Worm (Caenorhabditis elegans) whole organism, L4 larva: ENCODE results near the gene T02G5.7.

Experiments used
- T20F7.1 ChIP-seq: fragments of 200-800 bp; sonication (Bioruptor generic); optimal IDR thresholded peaks from 2 replicates; lab custom pipeline; 2018; ENCODE audit warnings: mild to moderate bottlenecking, missing genetic modification characterization, missing compliant biosample characterization
- ZK546.5 ChIP-seq, 2 experiments: sonication (generic microtip); optimal IDR thresholded peaks; 2 replicates each; lab custom pipeline; 2017; ENCODE audit warnings: missing biosample characterization in 2 of 2, missing genetic modification characterization in 2 of 2
- aha-1 ChIP-seq: fragments of 150-350 bp; peaks from one replicate; lab custom pipeline; 2014; ENCODE audit warnings: missing biosample characterization, missing genetic modification characterization
- ama-1 ChIP-seq: fragments of 150-350 bp; optimal IDR thresholded peaks from 2 replicates; lab custom pipeline; 2014; ENCODE audit warnings: inconsistent platforms, mixed read lengths
- arid-1 ChIP-seq: fragments of 200-800 bp; sonication (Bioruptor generic); conservative IDR thresholded peaks from 2 replicates; pipeline ENCODE4 v1.3.6; 2022; ENCODE audit warnings: missing genetic modification reagents, missing genetic modification characterization, missing compliant biosample characterization
- ceh-20 ChIP-seq: fragments of 200-800 bp; sonication (Bioruptor generic); IDR thresholded peaks from 2 replicates; pipeline ENCODE4 v1.3.6; 2022; ENCODE audit warnings: missing genetic modification reagents, missing genetic modification characterization, missing compliant biosample characterization
- ceh-32 ChIP-seq: sonication (generic microtip); optimal IDR thresholded peaks from 2 replicates; lab custom pipeline; 2016; ENCODE audit warnings: mild to moderate bottlenecking, missing genetic modification characterization, missing compliant biosample characterization; ENCODE audit not compliant: poor library complexity
- ctbp-1 ChIP-seq: fragments of 200-800 bp; sonication (Bioruptor generic); IDR thresholded peaks from 2 replicates; pipeline ENCODE4 v1.3.6; 2022; ENCODE audit warnings: missing genetic modification reagents, missing genetic modification characterization, missing compliant biosample characterization
- daf-12 ChIP-seq: fragments of 150-350 bp; optimal IDR thresholded peaks from 2 replicates; lab custom pipeline; 2014; ENCODE audit warnings: missing biosample characterization, missing genetic modification reagents, missing genetic modification characterization
- daf-16 ChIP-seq, 3 experiments: sonication (generic microtip); optimal IDR thresholded peaks; 2 replicates each; lab custom pipeline; 2016 to 2017; ENCODE audit warnings: missing genetic modification characterization in 3 of 3, missing genetic modification reagents in 3 of 3, mild to moderate bottlenecking in 2 of 3, missing compliant biosample characterization in 2 of 3, missing biosample characterization in 1 of 3, moderate library complexity in 1 of 3
- daf-8 ChIP-seq: fragments of 200-800 bp; sonication (Bioruptor generic); IDR thresholded peaks from 2 replicates; pipeline ENCODE4 v1.3.6; 2022; ENCODE audit warnings: missing genetic modification characterization, missing compliant biosample characterization
- dpl-1 ChIP-seq: fragments of 150-350 bp; optimal IDR thresholded peaks from 2 replicates; lab custom pipeline; 2014; ENCODE audit warnings: missing biosample characterization, missing genetic modification reagents, missing genetic modification characterization
- duxl-1 ChIP-seq: sonication (generic microtip); optimal IDR thresholded peaks from 2 replicates; lab custom pipeline; 2016; ENCODE audit warnings: mild to moderate bottlenecking, missing genetic modification characterization, moderate library complexity, missing compliant biosample characterization; ENCODE audit not compliant: poor library complexity
- egl-27 ChIP-seq: sonication (generic microtip); optimal IDR thresholded peaks from 3 replicates; lab custom pipeline; 2017; ENCODE audit warnings: missing biosample characterization, missing genetic modification reagents, missing genetic modification characterization
- fkh-10 ChIP-seq: fragments of 150-350 bp; optimal IDR thresholded peaks from 2 replicates; lab custom pipeline; 2014; ENCODE audit warnings: missing biosample characterization, missing genetic modification reagents, missing genetic modification characterization
- hlh-11 ChIP-seq: fragments of 200-800 bp; sonication (Bioruptor generic); optimal IDR thresholded peaks from 2 replicates; lab custom pipeline; 2018; ENCODE audit warnings: mild to moderate bottlenecking, missing genetic modification characterization, missing compliant biosample characterization
- hlh-30 ChIP-seq: sonication (generic microtip); optimal IDR thresholded peaks from 2 replicates; lab custom pipeline; 2017; ENCODE audit warnings: antibody characterized with exemption, mild to moderate bottlenecking, missing genetic modification characterization, missing compliant biosample characterization; ENCODE audit not compliant: insufficient read depth
- hmg-1.1 ChIP-seq: fragments of 200-800 bp; sonication (Bioruptor generic); IDR thresholded peaks from 2 replicates; pipeline ENCODE4 v1.3.6; 2022; ENCODE audit warnings: missing genetic modification reagents, missing genetic modification characterization, missing compliant biosample characterization
- lin-13 ChIP-seq: fragments of 150-350 bp; optimal IDR thresholded peaks from 2 replicates; lab custom pipeline; 2014; ENCODE audit warnings: missing biosample characterization, missing genetic modification reagents, missing genetic modification characterization
- lin-15B ChIP-seq: fragments of 150-350 bp; sonication (generic microtip); optimal IDR thresholded peaks from 3 replicates; lab custom pipeline; 2014; ENCODE audit warnings: missing biosample characterization, missing genetic modification characterization
- lin-39 ChIP-seq: fragments of 150-350 bp; optimal IDR thresholded peaks from 2 replicates; lab custom pipeline; 2014; ENCODE audit warnings: missing biosample characterization, missing genetic modification reagents, missing genetic modification characterization
- lsy-2 ChIP-seq, 2 experiments: fragments of 150-350 bp in 1 of 2; sonication (generic microtip) in 1 of 2; optimal IDR thresholded peaks; 2 replicates each; lab custom pipeline; 2014 to 2017; ENCODE audit warnings: missing biosample characterization in 2 of 2, missing genetic modification characterization in 2 of 2
- mdl-1 ChIP-seq, 2 experiments: fragments of 150-350 bp in 1 of 2; sonication (generic microtip) in 1 of 2; optimal IDR thresholded peaks; 2 replicates each; lab custom pipeline; 2014 to 2017; ENCODE audit warnings: missing biosample characterization in 2 of 2, missing genetic modification characterization in 2 of 2
- mdt-29 ChIP-seq: fragments of 200-800 bp; sonication (Bioruptor generic); IDR thresholded peaks from 2 replicates; pipeline ENCODE4 v1.3.6; 2022; ENCODE audit warnings: missing genetic modification reagents, missing genetic modification characterization, missing compliant biosample characterization
- mes-2 ChIP-seq: sonication (generic microtip); optimal IDR thresholded peaks from 2 replicates; lab custom pipeline; 2016; ENCODE audit warnings: missing genotype, mild to moderate bottlenecking, missing genetic modification characterization, missing compliant biosample characterization; ENCODE audit not compliant: poor library complexity, severe bottlenecking
- nhr-10 ChIP-seq: fragments of 150-350 bp; optimal IDR thresholded peaks from 2 replicates; lab custom pipeline; 2014; ENCODE audit warnings: missing biosample characterization, missing genetic modification characterization
- nhr-28 ChIP-seq: fragments of 150-350 bp; optimal IDR thresholded peaks from 2 replicates; lab custom pipeline; 2014; ENCODE audit warnings: missing biosample characterization, missing genetic modification characterization
- nhr-41 ChIP-seq: fragments of 200-800 bp; sonication (Bioruptor generic); IDR thresholded peaks from 2 replicates; pipeline ENCODE4 v1.3.6; 2022; ENCODE audit warnings: missing genetic modification reagents, missing genetic modification characterization, missing compliant biosample characterization
- nhr-76 ChIP-seq: fragments of 150-350 bp; optimal IDR thresholded peaks from 2 replicates; lab custom pipeline; 2014; ENCODE audit warnings: missing biosample characterization, missing genetic modification characterization
- pha-4 ChIP-seq, 2 experiments: fragments of 150-350 bp in 1 of 2; fragments of 200-800 bp in 1 of 2; sonication (Bioruptor generic) in 1 of 2; IDR thresholded peaks in 1 of 2; optimal IDR thresholded peaks in 1 of 2; 2 replicates each; pipeline versions ENCODE4 v1.3.6 to Lab custom; 2014 to 2022; ENCODE audit warnings: missing genetic modification characterization in 2 of 2, missing genetic modification reagents in 2 of 2, missing biosample characterization in 1 of 2, missing compliant biosample characterization in 1 of 2
- tag-97 ChIP-seq: fragments of 200-800 bp; sonication (Bioruptor generic); IDR thresholded peaks from 2 replicates; pipeline ENCODE4 v1.3.6; 2022; ENCODE audit warnings: missing genetic modification characterization, missing compliant biosample characterization
- unc-62 ChIP-seq, 3 experiments: fragments of 150-350 bp in 1 of 3; sonication (generic microtip); optimal IDR thresholded peaks in 2 of 3; peaks in 1 of 3; 1 replicate in 1 of 3; 2 replicates in 2 of 3; lab custom pipeline; 2014 to 2017; ENCODE audit warnings: missing biosample characterization in 3 of 3, missing genetic modification characterization in 3 of 3, missing genetic modification reagents in 3 of 3, missing genotype in 1 of 3
- zfp-3 ChIP-seq: fragments of 200-800 bp; sonication (Bioruptor generic); conservative IDR thresholded peaks from 2 replicates; pipeline ENCODE4 v1.3.6; 2022; ENCODE audit warnings: missing genetic modification reagents, missing genetic modification characterization, missing compliant biosample characterization

The T02G5.7 gene

ce11 chrII:7111657-7112049, 36.2 kb downstream of the T02G5.7 start, which contains the start of gene F10E7.5:
F10E7.5 (plus strand) TSS chrII:7111978.
- no peak for TF ChIP-seq daf-12 (tag; lab: Kevin White, UChicago)
- TF ChIP-seq ama-1 (lab: Kevin White, UChicago), result no peak
- 0 out of 2 replicates have a peak, but pooled peaks have one; percentile 17 for TF ChIP-seq hmg-1.1
- peak; percentile 72 for TF ChIP-seq mes-2 (tag; lab: Kevin White, UChicago)
- TF ChIP-seq duxl-1 (tag; lab: Kevin White, UChicago), result no peak
- no peak for TF ChIP-seq nhr-10 (tag; lab: Kevin White, UChicago)
- no peak for TF ChIP-seq tag-97 (GFP tag; lab: Robert Waterston, UW)
- TF ChIP-seq lin-13 (GFP tag; lab: Kevin White, UChicago), result peak; percentile 15
- TF ChIP-seq unc-62 (GFP tag; optimal IDR thresholded peaks at IDR 0.05 in 1 of 2; lab: Kevin White, UChicago), result no peak
- TF ChIP-seq unc-62 (tag; optimal IDR thresholded peaks at IDR 0.05; lab: Kevin White, UChicago), result no peak
- TF ChIP-seq hlh-11 (tag; lab: Kevin White, UChicago), result peak; percentile 3
- peak; percentile 7 for TF ChIP-seq hlh-30 (tag; lab: Kevin White, UChicago)
- TF ChIP-seq lin-39, result no peak
- peak in 1 of 2 experiments; percentile 22 for TF ChIP-seq ZK546.5 (tag; optimal IDR thresholded peaks at IDR 0.05; lab: Kevin White, UChicago)
- no peak for TF ChIP-seq mdl-1 (tag; optimal IDR thresholded peaks at IDR 0.05; lab: Kevin White, UChicago)
- peak; percentile 69 for TF ChIP-seq T20F7.1 (GFP tag; lab: Kevin White, UChicago)
- TF ChIP-seq daf-8 (GFP tag; lab: Robert Waterston, UW), result no peak
- TF ChIP-seq lsy-2 (tag; optimal IDR thresholded peaks at IDR 0.05; lab: Kevin White, UChicago), result peak; percentile 92 to 99
- no peak for TF ChIP-seq nhr-41
- TF ChIP-seq nhr-28, result peak; percentile 33
- TF ChIP-seq daf-16 (GFP tag; optimal IDR thresholded peaks at IDR 0.05; lab: Kevin White, UChicago), result no peak
- peak; percentile 13 for TF ChIP-seq daf-16 (tag; optimal IDR thresholded peaks at IDR 0.05; lab: Kevin White, UChicago)
- TF ChIP-seq lin-15B (tag; lab: Kevin White, UChicago), result no peak
- TF ChIP-seq ctbp-1, result no peak
- TF ChIP-seq dpl-1 (GFP tag; lab: Kevin White, UChicago), result peak; percentile 25
- no peak for TF ChIP-seq pha-4 (GFP tag; IDR thresholded peaks at IDR 0.05; lab: Robert Waterston, UW)
- TF ChIP-seq pha-4 (tag; optimal IDR thresholded peaks at IDR 0.05; lab: Kevin White, UChicago), result no peak
- TF ChIP-seq zfp-3 (GFP tag; lab: Robert Waterston, UW), result no peak
- TF ChIP-seq nhr-76, result no peak
- no peak for TF ChIP-seq egl-27 (tag; lab: Kevin White, UChicago)
- no peak for TF ChIP-seq fkh-10 (GFP tag; lab: Kevin White, UChicago)

ce11 chrII:7112780-7113179, 37.4 kb downstream of the T02G5.7 start, which contains the start of gene F10E7.6:
F10E7.6 (plus strand) TSS chrII:7113080.
- peak in 1 of 2 experiments; percentile 63 for TF ChIP-seq unc-62 (GFP tag; optimal IDR thresholded peaks at IDR 0.05 in 1 of 2; lab: Kevin White, UChicago)
- no peak for TF ChIP-seq unc-62 (tag; optimal IDR thresholded peaks at IDR 0.05; lab: Kevin White, UChicago)
- TF ChIP-seq ceh-32 (tag; lab: Kevin White, UChicago), result no peak
- TF ChIP-seq, all 104 proteins: peak for 1

ce11 chrII:7115638-7116037, 40.2 kb downstream of the T02G5.7 start, which contains the start of gene cutl-5:
cutl-5 (minus strand) TSS chrII:7115906.
- TF ChIP-seq arid-1 (GFP tag; lab: Robert Waterston, UW), result no peak
- peak in 1 of 2 experiments; percentile 93 for TF ChIP-seq unc-62 (GFP tag; optimal IDR thresholded peaks at IDR 0.05 in 1 of 2; lab: Kevin White, UChicago)
- no peak for TF ChIP-seq unc-62 (tag; optimal IDR thresholded peaks at IDR 0.05; lab: Kevin White, UChicago)
- TF ChIP-seq aha-1 (tag; lab: Kevin White, UChicago), result no peak
- TF ChIP-seq ceh-20 (GFP tag; lab: Robert Waterston, UW), result no peak
- TF ChIP-seq mdt-29, result no peak
- TF ChIP-seq, all 104 proteins: peak for 1
